Fruit fly (Drosophila melanogaster) Kc167 (cell line): Measurements from ENCODE around the gene CG14253.

Experiments used
- Myc ChIP-seq: fragments of >200 bp; optimal IDR thresholded peaks from 2 replicates; lab custom pipeline; 2017; ENCODE audit warnings: missing external identifiers
- Sin3A ChIP-seq: fragments of >200 bp; optimal IDR thresholded peaks from 2 replicates; lab custom pipeline; 2018; ENCODE audit warnings: missing external identifiers
- h ChIP-seq: fragments of >200 bp; optimal IDR thresholded peaks from 3 replicates; lab custom pipeline; 2018; ENCODE audit warnings: missing external identifiers
- insv ChIP-seq: fragments of >200 bp; optimal IDR thresholded peaks from 3 replicates; lab custom pipeline; 2018; ENCODE audit warnings: missing external identifiers
- psq ChIP-seq: fragments of >200 bp; optimal IDR thresholded peaks from 2 replicates; lab custom pipeline; 2017; ENCODE audit warnings: missing external identifiers
- ttk ChIP-seq: sonication (Bioruptor generic); optimal IDR thresholded peaks from 2 replicates; lab custom pipeline; 2017; ENCODE audit warnings: missing external identifiers

CG14253 gene

DNA sequence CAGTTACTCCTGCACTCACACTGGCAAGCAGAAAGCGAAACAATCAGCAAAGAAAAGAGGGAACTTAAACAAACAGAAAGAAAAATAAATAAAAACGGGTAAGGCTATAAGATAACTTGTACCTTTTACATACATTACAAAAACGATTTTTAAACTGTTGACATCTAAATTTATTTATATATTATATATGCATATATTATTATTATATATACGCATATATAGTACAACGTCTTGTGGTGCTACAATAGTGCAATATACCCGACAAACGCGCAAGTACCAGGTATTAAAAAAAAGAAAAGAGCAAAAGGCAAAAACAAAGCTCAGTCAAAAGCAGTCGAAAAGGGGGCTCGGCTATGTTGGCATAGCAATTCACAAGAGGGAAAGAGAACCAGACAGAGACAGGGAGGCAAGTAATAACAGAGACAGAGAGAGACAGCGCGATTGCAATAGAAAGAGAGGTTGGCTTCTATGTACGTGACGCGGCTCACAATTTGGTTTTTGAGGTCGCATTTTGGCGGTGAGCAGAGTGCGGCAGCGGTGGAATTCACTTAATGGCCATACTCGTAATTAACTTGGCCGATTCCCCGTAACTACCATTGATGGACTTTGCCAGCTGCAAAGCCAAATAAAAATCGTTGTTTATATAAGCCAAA, 24.2 kb upstream of the CG14253 start:
- TF ChIP-seq Myc (lab: Kevin White, UChicago) (no peak), Sin3A (no peak), ttk (lab: Kevin White, UChicago) (no peak), h (lab: Kevin White, UChicago) (no peak), insv (lab: Kevin White, UChicago) (no peak), psq (lab: Kevin White, UChicago) (no peak)

DNA sequence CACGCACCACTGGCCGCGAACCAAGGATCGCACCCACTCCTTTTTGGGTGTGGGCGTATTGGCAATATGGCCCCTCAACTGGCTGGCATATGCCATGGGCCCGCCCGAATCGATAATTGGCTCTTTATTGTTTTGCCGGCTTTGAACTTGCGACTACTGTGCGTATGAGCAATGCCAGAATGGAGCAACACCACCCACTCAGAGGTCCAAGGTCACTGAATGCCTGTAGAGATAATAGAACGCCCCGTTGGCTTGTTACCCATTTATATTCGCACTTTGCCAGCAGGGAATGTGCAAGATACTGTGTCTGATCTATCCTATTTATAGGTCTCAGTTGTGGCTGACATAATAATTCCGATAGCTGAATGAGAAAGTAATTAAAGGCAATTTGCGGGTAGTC, 22.8 kb upstream of the CG14253 start:
- TF ChIP-seq Sin3A, result no peak
- TF ChIP-seq psq (lab: Kevin White, UChicago), result no peak
- TF ChIP-seq h (lab: Kevin White, UChicago), result no peak
- TF ChIP-seq Myc (lab: Kevin White, UChicago), result no peak
- no peak for TF ChIP-seq ttk (lab: Kevin White, UChicago)
- TF ChIP-seq insv (lab: Kevin White, UChicago), result no peak

DNA sequence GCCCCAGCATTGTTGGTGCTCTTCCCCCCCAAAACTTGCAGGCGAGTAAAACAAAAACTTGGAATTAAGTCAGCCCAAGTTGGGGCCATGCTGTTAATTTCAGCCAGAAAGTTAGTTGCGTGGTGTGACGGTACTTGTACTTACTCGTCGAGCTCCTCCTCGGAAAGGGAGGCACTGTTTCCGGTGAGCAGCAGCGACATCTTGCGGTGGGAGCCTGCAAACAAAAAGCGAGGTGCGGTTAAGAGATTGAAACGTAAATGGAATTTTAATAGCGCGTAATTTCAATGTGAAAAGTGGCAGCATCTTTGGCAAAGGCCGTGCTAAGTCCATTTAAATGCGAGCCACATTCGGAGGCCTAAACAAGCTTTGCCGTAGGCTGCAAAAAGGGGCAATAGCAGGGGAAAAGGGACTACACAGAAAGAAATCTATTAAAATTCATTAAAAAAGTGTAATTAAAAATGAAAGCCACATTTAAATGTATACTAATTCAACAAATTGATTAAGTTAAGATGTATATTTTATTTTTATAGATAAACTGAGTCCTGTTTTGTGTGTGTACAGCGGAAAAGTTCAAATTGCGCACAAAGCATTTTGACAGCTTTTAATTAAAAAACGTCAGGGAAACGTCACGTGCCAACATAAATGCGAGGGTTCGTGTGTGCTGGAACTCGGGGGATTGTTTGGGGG, 21.8 kb upstream of the CG14253 start:
- no peak for TF ChIP-seq h (lab: Kevin White, UChicago)
- no peak for TF ChIP-seq ttk (lab: Kevin White, UChicago)
- TF ChIP-seq Myc (lab: Kevin White, UChicago), result no peak

DNA sequence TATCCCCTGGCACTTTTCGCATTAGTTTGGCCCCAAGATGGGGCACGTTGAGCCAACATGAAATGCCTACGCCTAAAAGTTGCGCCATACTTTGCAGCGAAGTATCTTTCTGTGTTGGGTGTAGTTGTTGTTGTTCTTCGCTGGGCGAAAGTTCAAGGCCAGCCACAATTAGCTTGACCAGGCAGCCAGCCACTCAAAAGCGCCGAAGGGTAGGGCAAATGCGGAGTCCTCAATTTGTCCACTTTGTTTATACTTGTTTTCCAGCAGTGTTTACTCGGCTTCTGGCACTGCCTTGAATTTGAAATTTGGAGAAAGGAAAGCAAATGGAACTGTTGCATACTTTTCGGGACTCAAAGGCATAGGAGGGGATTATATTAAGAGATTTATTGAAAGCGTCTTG, 21.2 kb upstream of the CG14253 start:
- no peak for TF ChIP-seq insv (lab: Kevin White, UChicago)
- TF ChIP-seq psq (lab: Kevin White, UChicago), result no peak
- TF ChIP-seq Sin3A, result no peak
- no peak for TF ChIP-seq Myc (lab: Kevin White, UChicago)
- no peak for TF ChIP-seq h (lab: Kevin White, UChicago)
- TF ChIP-seq ttk (lab: Kevin White, UChicago), result no peak

DNA sequence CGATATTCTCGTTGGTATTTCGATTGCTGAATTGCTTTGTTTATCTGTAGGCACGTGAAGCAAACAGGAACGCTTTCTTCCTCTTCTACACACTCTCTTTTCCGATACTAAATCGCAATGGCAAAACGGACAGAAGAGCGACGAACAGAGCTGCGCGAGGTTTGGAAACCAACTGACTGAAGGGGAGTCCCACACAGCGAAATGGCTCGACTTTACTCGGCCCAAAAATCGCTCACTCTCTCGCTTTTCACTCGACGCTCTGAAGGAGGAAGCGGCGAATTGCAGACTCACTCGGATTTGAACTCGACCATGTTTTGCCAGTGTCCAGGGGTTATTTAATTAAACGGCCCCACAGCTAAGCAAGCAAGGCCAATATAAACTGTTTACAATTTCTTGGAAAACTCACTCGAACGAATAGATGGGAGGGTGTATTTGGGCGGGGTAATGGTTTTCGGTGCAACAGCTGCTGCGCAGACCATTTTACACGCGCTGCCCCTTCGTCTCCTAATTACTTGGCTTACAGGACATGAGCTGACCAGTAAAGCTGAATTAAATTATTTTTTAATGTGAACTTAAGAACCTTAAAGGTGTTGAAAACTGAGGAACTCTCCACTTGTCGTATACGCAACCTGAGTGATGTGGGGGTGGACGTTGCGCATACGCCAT, 19.9 kb upstream of the CG14253 start, which contains the start of gene CG6330:
Gene CG6330, minus strand, starts transcription at position 178 of the 666 bp plus-strand sequence.
- no peak for TF ChIP-seq Sin3A
- no peak for TF ChIP-seq insv (lab: Kevin White, UChicago)
- no peak for TF ChIP-seq h (lab: Kevin White, UChicago)
- no peak for TF ChIP-seq ttk (lab: Kevin White, UChicago)
- no peak for TF ChIP-seq Myc (lab: Kevin White, UChicago)
- TF ChIP-seq psq (lab: Kevin White, UChicago), result no peak

DNA sequence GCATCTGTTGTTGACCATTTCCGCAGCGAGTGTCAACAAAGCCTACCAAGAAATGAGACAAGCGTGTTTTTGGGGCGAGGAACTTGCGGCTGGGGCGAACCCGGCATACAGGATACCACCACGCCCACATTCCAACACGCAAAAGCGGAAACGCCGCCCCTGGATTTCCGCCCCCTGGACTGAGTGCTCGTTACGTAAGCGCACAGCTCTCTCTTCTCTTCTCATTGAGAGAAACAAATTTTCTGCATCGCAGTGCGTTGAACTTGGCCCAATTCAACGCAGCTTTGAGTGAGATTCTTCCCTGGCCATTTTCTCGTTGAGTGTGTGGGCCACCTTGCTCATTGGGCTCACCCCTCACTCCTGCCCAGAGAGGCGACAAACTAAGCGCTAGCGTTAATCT, 17.8 kb upstream of the CG14253 start:
- TF ChIP-seq insv (lab: Kevin White, UChicago) (no peak), Myc (lab: Kevin White, UChicago) (no peak), psq (lab: Kevin White, UChicago) (no peak), Sin3A (no peak), h (lab: Kevin White, UChicago) (no peak), ttk (lab: Kevin White, UChicago) (no peak)

DNA sequence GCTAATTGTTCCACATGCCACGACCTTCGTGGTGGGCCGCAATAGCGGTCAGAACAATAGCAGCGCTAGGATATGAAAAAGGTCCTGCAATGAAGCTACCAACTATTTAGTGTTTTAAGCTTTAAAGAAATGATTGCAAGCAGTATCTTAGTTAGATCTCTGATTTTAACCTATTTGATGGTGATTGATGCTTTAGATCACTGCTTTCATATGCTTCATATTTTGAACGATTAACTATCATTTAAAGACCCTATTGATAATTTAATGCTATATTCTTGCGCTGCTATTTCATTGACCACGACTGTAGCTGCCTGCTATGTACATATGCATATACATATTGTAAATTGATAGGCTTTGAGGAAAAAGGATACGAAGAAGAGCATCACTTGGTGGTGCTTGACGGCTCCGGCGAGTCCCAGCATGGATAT, 14.6 kb upstream of the CG14253 start:
- no peak for TF ChIP-seq insv (lab: Kevin White, UChicago)
- no peak for TF ChIP-seq Sin3A
- TF ChIP-seq psq (lab: Kevin White, UChicago), result no peak

DNA sequence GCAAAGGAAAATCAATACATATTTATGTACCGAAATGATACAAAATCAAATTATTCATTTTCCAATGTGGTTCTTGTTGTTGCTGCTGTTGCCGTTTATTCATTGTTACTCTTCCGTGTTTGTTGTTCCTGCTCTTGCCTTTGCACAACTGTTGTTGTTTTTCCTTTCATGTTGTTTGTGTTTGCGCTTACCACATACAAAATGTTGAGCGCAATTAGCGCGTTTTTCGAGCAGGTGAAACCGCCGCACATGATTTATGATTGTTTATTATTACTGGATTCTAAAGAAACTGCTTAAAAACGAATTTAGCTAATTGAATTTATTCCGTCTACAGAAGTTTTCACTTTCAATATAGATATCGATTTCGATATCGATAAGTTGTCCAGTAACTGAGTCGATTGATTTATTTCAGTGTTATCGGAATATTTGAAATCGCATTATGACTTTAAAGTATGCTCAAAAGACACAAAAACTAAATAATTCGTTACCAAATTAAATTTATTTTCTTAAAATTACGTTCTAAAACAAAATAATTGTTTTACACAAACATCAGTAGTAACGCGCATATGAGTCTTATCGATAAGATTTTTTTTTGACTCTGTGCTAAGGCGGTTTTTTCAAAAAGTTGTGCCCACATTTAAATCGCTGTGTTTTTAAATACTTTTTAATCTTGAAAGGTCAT, 13.7 kb upstream of the CG14253 start, which contains the start of gene Tsp97E:
Gene Tsp97E, minus strand, starts transcription at position 366 of the 682 bp plus-strand sequence.
- TF ChIP-seq Sin3A, result no peak
- no peak for TF ChIP-seq ttk (lab: Kevin White, UChicago)
- TF ChIP-seq h (lab: Kevin White, UChicago), result no peak
- TF ChIP-seq insv (lab: Kevin White, UChicago), result no peak
- no peak for TF ChIP-seq Myc (lab: Kevin White, UChicago)
- TF ChIP-seq psq (lab: Kevin White, UChicago), result no peak

DNA sequence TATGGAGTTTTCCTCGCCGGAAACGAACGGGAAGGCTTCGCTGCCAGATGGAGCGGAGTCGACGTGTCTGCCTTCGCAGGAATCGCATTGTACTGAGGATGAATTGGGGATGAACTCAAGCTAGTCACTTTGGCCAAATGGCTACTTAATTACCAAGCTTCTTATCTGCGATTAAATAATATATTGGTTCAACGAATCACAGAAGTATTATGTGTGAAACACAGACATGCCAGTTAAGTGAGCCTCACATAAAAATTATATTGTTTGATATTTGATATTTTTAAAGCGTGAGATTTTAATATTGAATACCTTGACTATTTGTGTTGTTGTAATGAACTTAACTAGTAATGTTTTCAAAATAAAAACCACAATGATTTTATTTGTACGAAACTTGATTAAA, 12.0 kb upstream of the CG14253 start, which contains the start of gene Gr97a:
Gene Gr97a, minus strand, starts transcription at position 101 of the 400 bp plus-strand sequence.
- TF ChIP-seq Myc (lab: Kevin White, UChicago), result no peak

DNA sequence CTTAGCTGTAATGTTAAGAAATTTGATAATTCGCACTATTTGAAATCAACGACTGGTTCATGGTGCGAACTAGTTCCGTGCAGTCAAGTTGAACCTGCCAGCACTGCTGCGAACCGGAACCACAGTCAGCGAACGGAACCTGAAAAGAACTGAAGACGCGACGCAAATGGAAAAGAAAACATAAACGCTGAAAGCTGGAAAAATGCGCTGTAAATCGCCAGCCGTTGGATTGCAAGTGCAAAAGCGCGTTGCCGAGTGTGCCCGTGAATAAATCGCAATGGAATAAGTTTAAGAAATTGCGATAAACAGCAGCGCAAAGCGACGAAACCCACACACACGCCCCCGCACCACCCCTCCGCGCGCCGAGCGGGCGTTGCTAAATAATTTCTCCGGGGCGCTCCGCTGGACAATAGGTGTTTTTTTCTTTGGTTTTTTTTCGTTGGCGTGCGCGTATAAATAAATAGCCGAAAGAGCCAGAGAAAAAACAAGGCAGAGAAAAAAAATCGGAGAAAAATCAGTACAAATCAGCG, 11.5 kb upstream of the CG14253 start, which contains the start of gene CG5521:
Gene CG5521, plus strand, starts transcription at position 137 of the 530 bp plus-strand sequence.
- no peak for TF ChIP-seq ttk (lab: Kevin White, UChicago)
- no peak for TF ChIP-seq Myc (lab: Kevin White, UChicago)
- no peak for TF ChIP-seq insv (lab: Kevin White, UChicago)
- TF ChIP-seq Sin3A, result no peak
- no peak for TF ChIP-seq h (lab: Kevin White, UChicago)
- no peak for TF ChIP-seq psq (lab: Kevin White, UChicago)
